Fruit fly (Drosophila melanogaster) whole organism, embryonic: ENCODE results near the gene ATPsynepsilonL.
A peak's percentile ranks its signal among the peaks of the same experiment; 100 is the strongest.

Source experiments
- CG11560 ChIP-seq: fragments of 200-800 bp; sonication (Bioruptor generic); IDR thresholded peaks from 3 replicates; pipeline ENCODE4 v1.3.6; 2022; ENCODE audit warnings: missing biosample characterization, missing genetic modification characterization
- CG11695 ChIP-seq: fragments of 200-800 bp; sonication (Bioruptor generic); IDR thresholded peaks from 3 replicates; pipeline ENCODE4 v1.3.6; 2022; ENCODE audit warnings: missing biosample characterization, missing genetic modification characterization
- CG15514 ChIP-seq: fragments of 200-800 bp; sonication (Bioruptor generic); optimal IDR thresholded peaks from 3 replicates; lab custom pipeline; 2017; ENCODE audit warnings: missing biosample characterization, missing genetic modification characterization, mild to moderate bottlenecking, moderate library complexity, missing genetic modification reagents
- CG17612 ChIP-seq: fragments of 200-800 bp; sonication (Bioruptor generic); IDR thresholded peaks from 2 replicates; pipeline ENCODE4 v1.3.6; 2022; ENCODE audit warnings: missing biosample characterization, missing genetic modification characterization
- CG2202 ChIP-seq: fragments of 200-800 bp; sonication (Bioruptor generic); optimal IDR thresholded peaks from 2 replicates; lab custom pipeline; 2018; ENCODE audit warnings: missing biosample characterization, mild to moderate bottlenecking, missing genetic modification characterization
- CG31365 ChIP-seq: fragments of 200-800 bp; sonication (Bioruptor generic); optimal IDR thresholded peaks from 2 replicates; lab custom pipeline; 2018; ENCODE audit warnings: missing biosample characterization, mild to moderate bottlenecking, missing genetic modification characterization
- CG32767 ChIP-seq: fragments of 200-800 bp; sonication (Bioruptor generic); IDR thresholded peaks from 2 replicates; pipeline ENCODE4 v1.3.6; 2022; ENCODE audit warnings: missing biosample characterization, missing genetic modification characterization
- CG33557 ChIP-seq: fragments of 200-800 bp; sonication (Bioruptor generic); optimal IDR thresholded peaks from 2 replicates; lab custom pipeline; 2019; ENCODE audit warnings: missing biosample characterization, mild to moderate bottlenecking, missing genetic modification characterization, moderate library complexity
- CG42726 ChIP-seq: fragments of 200-800 bp; sonication (Bioruptor generic); IDR thresholded peaks from 2 replicates; pipeline ENCODE4 v1.3.6; 2022; ENCODE audit warnings: missing biosample characterization, missing genetic modification characterization; ENCODE audit not compliant: partially characterized antibody
- CG4730 ChIP-seq: fragments of 200-800 bp; sonication (Bioruptor generic); IDR thresholded peaks from 2 replicates; pipeline ENCODE4 v1.3.6; 2022; ENCODE audit warnings: missing biosample characterization, missing genetic modification characterization
- CG4820 ChIP-seq: fragments of 200-800 bp; sonication (Bioruptor generic); optimal IDR thresholded peaks from 3 replicates; lab custom pipeline; 2016; ENCODE audit warnings: missing biosample characterization, missing genetic modification characterization
- CG7928 ChIP-seq: fragments of 200-800 bp; sonication (Bioruptor generic); optimal IDR thresholded peaks from 2 replicates; lab custom pipeline; 2017; ENCODE audit warnings: missing biosample characterization, mild to moderate bottlenecking, missing genetic modification characterization
- CG7963 ChIP-seq: fragments of 200-800 bp; sonication (Bioruptor generic); IDR thresholded peaks from 3 replicates; pipeline ENCODE4 v1.3.6; 2022; ENCODE audit warnings: missing biosample characterization, missing genetic modification characterization; ENCODE audit not compliant: partially characterized antibody
- CG8478 ChIP-seq: fragments of >200 bp; optimal IDR thresholded peaks from 2 replicates; lab custom pipeline; 2018
- CTCF ChIP-seq: fragments of 200-800 bp; sonication (Bioruptor generic); optimal IDR thresholded peaks from 2 replicates; lab custom pipeline; 2017; ENCODE audit warnings: missing biosample characterization, mild to moderate bottlenecking, missing genetic modification characterization, moderate library complexity
- Camta ChIP-seq: fragments of 200-800 bp; sonication (Bioruptor generic); optimal IDR thresholded peaks from 2 replicates; lab custom pipeline; 2016; ENCODE audit warnings: missing biosample characterization, missing genetic modification characterization
- Dp ChIP-seq: fragments of 200-800 bp; sonication (Bioruptor generic); optimal IDR thresholded peaks from 2 replicates; lab custom pipeline; 2018; ENCODE audit warnings: missing biosample characterization, mild to moderate bottlenecking, missing genetic modification characterization, moderate library complexity
- Ets65A ChIP-seq: fragments of 200-800 bp; sonication (Bioruptor generic); peaks from one replicate; lab custom pipeline; 2016; ENCODE audit warnings: missing biosample characterization, missing genetic modification characterization
- H2.0 ChIP-seq: fragments of 200-800 bp; sonication (Bioruptor generic); IDR thresholded peaks from 2 replicates; pipeline ENCODE4 v1.3.6; 2022; ENCODE audit warnings: missing biosample characterization, missing genetic modification characterization
- HLH4C ChIP-seq: fragments of 200-800 bp; sonication (Bioruptor generic); IDR thresholded peaks from 3 replicates; pipeline ENCODE4 v1.3.6; 2022; ENCODE audit warnings: missing biosample characterization, missing genetic modification characterization; ENCODE audit not compliant: partially characterized antibody
- Hand ChIP-seq: fragments of 200-800 bp; sonication (Bioruptor generic); optimal IDR thresholded peaks from 2 replicates; lab custom pipeline; 2017; ENCODE audit warnings: mild to moderate bottlenecking, missing biosample characterization, missing genetic modification reagents, missing genetic modification characterization
- Hmx ChIP-seq: fragments of 200-800 bp; sonication (Bioruptor generic); optimal IDR thresholded peaks from 2 replicates; lab custom pipeline; 2016; ENCODE audit warnings: missing biosample characterization, missing genetic modification characterization
- Lhr ChIP-seq: fragments of 200-800 bp; sonication (Bioruptor generic); optimal IDR thresholded peaks from 3 replicates; lab custom pipeline; 2017; ENCODE audit warnings: mild to moderate bottlenecking, missing biosample characterization, missing genetic modification reagents, missing genetic modification characterization
- MBD-R2 ChIP-seq: fragments of 200-800 bp; sonication (Bioruptor generic); IDR thresholded peaks from 2 replicates; pipeline ENCODE4 v1.3.6; 2022; ENCODE audit warnings: missing biosample characterization, missing genetic modification characterization
- NfI ChIP-seq: fragments of 200-800 bp; sonication (Bioruptor generic); optimal IDR thresholded peaks from 3 replicates; lab custom pipeline; 2018; ENCODE audit warnings: missing biosample characterization, mild to moderate bottlenecking, missing genetic modification characterization, moderate library complexity
- Pdp1 ChIP-seq, 2 experiments: fragments of 200-800 bp; sonication (Bioruptor generic); optimal IDR thresholded peaks; 3 replicates each; lab custom pipeline; 2016; ENCODE audit warnings: missing biosample characterization in 2 of 2, missing genetic modification characterization in 2 of 2, mild to moderate bottlenecking in 1 of 2, moderate library complexity in 1 of 2
- Side ChIP-seq: fragments of 200-800 bp; sonication (Bioruptor generic); optimal IDR thresholded peaks from 2 replicates; lab custom pipeline; 2016; ENCODE audit warnings: missing biosample characterization, missing genetic modification characterization
- Stat92E ChIP-seq, 3 experiments: fragments of >200 bp in 2 of 3; fragments of 200-800 bp in 1 of 3; sonication (Bioruptor generic) in 1 of 3; optimal IDR thresholded peaks; 2 replicates each; lab custom pipeline; 2017 to 2019; ENCODE audit warnings: missing biosample characterization in 3 of 3, missing genetic modification characterization in 3 of 3, mild to moderate bottlenecking in 1 of 3, moderate library complexity in 1 of 3
- ab ChIP-seq: fragments of 200-800 bp; sonication (Bioruptor generic); optimal IDR thresholded peaks from 2 replicates; lab custom pipeline; 2016; ENCODE audit warnings: missing biosample characterization, missing genetic modification characterization
- ci ChIP-seq: fragments of 200-800 bp; sonication (Bioruptor generic); IDR thresholded peaks from 3 replicates; pipeline ENCODE4 v1.3.6; 2022; ENCODE audit warnings: missing biosample characterization, missing genetic modification characterization
- crc ChIP-seq: fragments of 200-800 bp; sonication (Bioruptor generic); optimal IDR thresholded peaks from 2 replicates; lab custom pipeline; 2016; ENCODE audit warnings: missing biosample characterization, missing genetic modification characterization
- croc ChIP-seq: fragments of 200-800 bp; sonication (Bioruptor generic); conservative IDR thresholded peaks from 3 replicates; pipeline ENCODE4 v1.3.6; 2022; ENCODE audit warnings: missing biosample characterization, missing genetic modification characterization
- danr ChIP-seq: fragments of 200-800 bp; sonication (Bioruptor generic); IDR thresholded peaks from 2 replicates; pipeline ENCODE4 v1.3.6; 2022; ENCODE audit warnings: missing biosample characterization, missing genetic modification characterization
- dimm ChIP-seq: fragments of 200-800 bp; sonication (Bioruptor generic); IDR thresholded peaks from 2 replicates; pipeline ENCODE4 v1.3.6; 2022; ENCODE audit warnings: missing biosample characterization, missing genetic modification characterization
- dpn ChIP-seq, 2 experiments: fragments of 200-800 bp; sonication (Bioruptor generic); optimal IDR thresholded peaks; 3 replicates each; lab custom pipeline; 2016; ENCODE audit warnings: missing biosample characterization in 2 of 2, missing genetic modification characterization in 2 of 2
- ems ChIP-seq: fragments of 200-800 bp; sonication (Bioruptor generic); optimal IDR thresholded peaks from 3 replicates; lab custom pipeline; 2016; ENCODE audit warnings: missing biosample characterization, missing genetic modification characterization
- gcm ChIP-seq: fragments of 200-800 bp; sonication (Bioruptor generic); optimal IDR thresholded peaks from 2 replicates; lab custom pipeline; 2019; ENCODE audit warnings: missing biosample characterization, mild to moderate bottlenecking, missing genetic modification characterization, moderate library complexity
- gcm2 ChIP-seq: fragments of 200-800 bp; sonication (Bioruptor generic); optimal IDR thresholded peaks from 2 replicates; lab custom pipeline; 2016; ENCODE audit warnings: missing biosample characterization, missing genetic modification characterization
- gfzf ChIP-seq: fragments of 200-800 bp; sonication (Bioruptor generic); optimal IDR thresholded peaks from 2 replicates; lab custom pipeline; 2016; ENCODE audit warnings: missing biosample characterization, mild to moderate bottlenecking, missing genetic modification characterization, moderate library complexity
- gsb ChIP-seq: fragments of 200-800 bp; sonication (Bioruptor generic); IDR thresholded peaks from 2 replicates; pipeline ENCODE4 v1.3.6; 2022; ENCODE audit warnings: missing biosample characterization, missing genetic modification characterization
- ham ChIP-seq: fragments of 200-800 bp; sonication (Bioruptor generic); IDR thresholded peaks from 2 replicates; pipeline ENCODE4 v1.3.6; 2022; ENCODE audit warnings: missing biosample characterization, missing genetic modification characterization
- klu ChIP-seq: fragments of 200-800 bp; sonication (Bioruptor generic); IDR thresholded peaks from 2 replicates; pipeline ENCODE4 v1.3.6; 2022; ENCODE audit warnings: missing biosample characterization, missing genetic modification characterization
- mam ChIP-seq: fragments of 200-800 bp; sonication (Bioruptor generic); optimal IDR thresholded peaks from 3 replicates; lab custom pipeline; 2016; ENCODE audit warnings: missing biosample characterization, missing genetic modification characterization
- pb ChIP-seq: fragments of 200-800 bp; sonication (Bioruptor generic); optimal IDR thresholded peaks from 3 replicates; lab custom pipeline; 2016; ENCODE audit warnings: missing biosample characterization, missing genetic modification characterization
- phol ChIP-seq: fragments of 200-800 bp; sonication (Bioruptor generic); optimal IDR thresholded peaks from 3 replicates; lab custom pipeline; 2018; ENCODE audit warnings: missing biosample characterization, mild to moderate bottlenecking, missing genetic modification characterization, moderate library complexity
- psq ChIP-seq: fragments of 200-800 bp; sonication (Bioruptor generic); optimal IDR thresholded peaks from 2 replicates; lab custom pipeline; 2017; ENCODE audit warnings: missing biosample characterization, missing genetic modification characterization
- row ChIP-seq: fragments of 200-800 bp; sonication (Bioruptor generic); IDR thresholded peaks from 3 replicates; pipeline ENCODE4 v1.3.6; 2022; ENCODE audit warnings: missing biosample characterization, missing genetic modification characterization
- sens-2 ChIP-seq: fragments of 200-800 bp; sonication (Bioruptor generic); IDR thresholded peaks from 2 replicates; pipeline ENCODE4 v1.3.6; 2022; ENCODE audit warnings: missing biosample characterization, missing genetic modification characterization
- shn ChIP-seq: fragments of 200-800 bp; sonication (Bioruptor generic); optimal IDR thresholded peaks from 3 replicates; lab custom pipeline; 2016; ENCODE audit warnings: missing biosample characterization, missing genetic modification characterization
- sima ChIP-seq: fragments of 200-800 bp; sonication (Bioruptor generic); optimal IDR thresholded peaks from 2 replicates; lab custom pipeline; 2016; ENCODE audit warnings: missing biosample characterization, missing genetic modification characterization
- tx ChIP-seq: fragments of 200-800 bp; sonication (Bioruptor generic); optimal IDR thresholded peaks from 2 replicates; lab custom pipeline; 2016; ENCODE audit warnings: missing biosample characterization, missing genetic modification characterization
- vfl ChIP-seq: fragments of 200-800 bp; sonication (Bioruptor generic); optimal IDR thresholded peaks from 2 replicates; lab custom pipeline; 2016; ENCODE audit warnings: missing biosample characterization, missing genetic modification characterization

The ATPsynepsilonL gene

DNA sequence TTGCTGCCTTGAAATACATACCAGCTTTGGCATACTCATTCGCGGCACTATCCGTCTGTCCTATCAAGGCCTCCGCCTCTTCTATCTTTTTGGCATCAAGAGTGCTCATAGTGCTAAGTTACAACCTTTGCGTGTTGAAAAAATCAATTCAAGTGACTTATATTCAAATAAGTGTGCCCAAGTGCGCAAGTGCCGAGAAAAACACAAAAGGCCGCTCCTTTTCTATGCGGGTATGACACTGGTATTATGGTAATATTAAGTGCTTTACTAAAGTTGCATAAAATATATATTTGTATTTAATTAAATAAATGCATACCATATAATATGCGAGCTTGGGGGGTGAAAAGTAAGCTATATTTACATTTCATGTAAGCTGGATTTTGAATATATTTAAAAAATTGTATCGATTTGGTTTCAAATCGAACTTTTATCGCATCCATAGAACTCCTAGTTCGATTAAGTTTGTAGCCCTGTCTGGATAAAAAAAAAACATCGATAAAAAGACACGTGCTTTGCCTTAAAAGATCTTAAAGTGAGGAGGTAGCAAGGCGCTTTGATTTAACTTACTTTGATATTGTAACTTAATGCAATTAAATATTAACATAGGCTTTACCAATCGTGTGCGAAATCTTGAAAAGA is at the start of gene ATPsynepsilonL, which contains the start of gene gammaSnap2:
Gene ATPsynepsilonL (plus strand): TSS at position 508 of the 639 bp plus-strand sequence.
Gene gammaSnap2 (minus strand): TSS at position 135 of the 639 bp plus-strand sequence.
- TF ChIP-seq danr (GFP tag; lab: Robert Waterston, UW) (no peak), gfzf (GFP tag; lab: Kevin White, UChicago) (peak; percentile 40), gcm2 (GFP tag; lab: Kevin White, UChicago) (no peak), CG42726 (GFP tag; lab: Robert Waterston, UW) (no peak), Camta (GFP tag; lab: Kevin White, UChicago) (no peak), shn (no peak), Pdp1 (GFP tag; optimal IDR thresholded peaks at IDR 0.05; lab: Kevin White, UChicago) (no peak), ab (no peak), pb (no peak), CG31365 (tag; lab: Kevin White, UChicago) (no peak), dpn (GFP tag; optimal IDR thresholded peaks at IDR 0.05; lab: Kevin White, UChicago) (no peak), croc (GFP tag; lab: Robert Waterston, UW) (no peak), gsb (no peak), sens-2 (no peak), crc (GFP tag; lab: Kevin White, UChicago) (no peak), klu (GFP tag; lab: Robert Waterston, UW) (no peak), H2.0 (GFP tag; lab: Robert Waterston, UW) (no peak), ems (no peak), CG4730 (GFP tag; lab: Robert Waterston, UW) (no peak), phol (tag; lab: Kevin White, UChicago) (no peak), Lhr (no peak), CG7928 (GFP tag; lab: Kevin White, UChicago) (peak; percentile 18), CG2202 (tag; lab: Kevin White, UChicago) (no peak), row (GFP tag; lab: Robert Waterston, UW) (0 out of 3 replicates have a peak, but pooled peaks have one; percentile 23), sima (GFP tag; lab: Kevin White, UChicago) (no peak), Hmx (no peak), MBD-R2 (GFP tag; lab: Robert Waterston, UW) (peak; percentile 36; the same call in 1 of the 2 replicates), tx (no peak), vfl (no peak), CG11695 (no peak), NfI (no peak), Dp (GFP tag; lab: Kevin White, UChicago) (peak; percentile 14), Side (GFP tag; lab: Kevin White, UChicago) (no peak), Ets65A (GFP tag; lab: Kevin White, UChicago) (no peak), psq (GFP tag; lab: Kevin White, UChicago) (no peak), Hand (GFP tag; lab: Kevin White, UChicago) (no peak), CG17612 (GFP tag; lab: Robert Waterston, UW) (no peak), CG11560 (tag; lab: Robert Waterston, UW) (no peak), CG32767 (no peak), gcm (GFP tag; lab: Kevin White, UChicago) (no peak), CG15514 (GFP tag; lab: Kevin White, UChicago) (peak; percentile 97), HLH4C (GFP tag; lab: Robert Waterston, UW) (0 out of 3 replicates have a peak, but pooled peaks have one; percentile 26), CG7963 (no peak), ci (GFP tag; lab: Robert Waterston, UW) (no peak), CTCF (no peak), CG8478 (lab: Kevin White, UChicago) (no peak), ham (GFP tag; lab: Robert Waterston, UW) (no peak), Stat92E (GFP tag; optimal IDR thresholded peaks at IDR 0.05; lab: Kevin White, UChicago) (no peak), CG4820 (GFP tag; lab: Kevin White, UChicago) (no peak), dimm (no peak), CG33557 (GFP tag; lab: Kevin White, UChicago) (no peak), mam (GFP tag; lab: Kevin White, UChicago) (no peak)
